Fruit fly (Drosophila melanogaster): ENCODE data around the gene U2af38.
A peak's percentile ranks its signal among the peaks of the same experiment; 100 is the strongest.

Gene U2af38

DNA sequence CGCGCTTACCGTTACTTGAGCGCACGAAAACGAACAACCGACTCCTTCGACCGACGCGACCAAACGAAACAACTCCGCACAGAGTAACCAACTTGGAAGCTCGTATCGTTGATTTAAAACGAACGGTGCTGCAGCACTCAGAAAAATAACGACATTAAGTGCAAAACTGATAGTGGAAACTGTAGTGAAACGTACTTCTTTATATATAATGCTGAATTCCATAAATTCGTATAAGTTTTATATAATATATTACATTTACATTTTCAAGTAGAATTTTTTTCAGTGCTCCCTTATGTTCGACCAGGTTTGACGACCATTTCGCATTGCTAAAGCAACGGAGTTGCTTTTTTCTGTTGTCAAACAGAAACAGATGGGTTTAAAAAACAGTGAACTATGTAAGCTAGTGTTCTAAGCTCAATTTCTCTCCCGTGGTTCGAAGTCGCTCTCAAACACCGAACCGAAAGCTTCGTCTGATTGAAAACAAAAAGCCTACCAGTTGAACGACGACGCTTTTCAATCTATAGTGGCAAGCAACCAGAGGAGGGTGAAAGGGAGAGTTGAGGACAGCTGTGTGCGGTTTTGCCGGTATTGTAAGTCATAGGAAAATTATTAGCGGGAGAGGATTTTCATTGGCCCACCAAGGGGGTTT, 26.9 kb downstream of the U2af38 start, which contains the start of gene CG17075 (continued):
- peak; percentile 78 for TF ChIP-seq CG3065 (GFP tag; optimal IDR thresholded peaks at IDR 0.05)
- TF ChIP-seq Rx (GFP tag; IDR thresholded peaks at IDR 0.05), result peak; percentile 87
- peak in 1 of 2 experiments; percentile 49 for TF ChIP-seq insv (GFP tag; optimal IDR thresholded peaks at IDR 0.05)
- peak; percentile 67 for TF ChIP-seq p53 (GFP tag; optimal IDR thresholded peaks at IDR 0.05)
- peak; percentile 95 for TF ChIP-seq H2.0 (GFP tag; IDR thresholded peaks at IDR 0.05)
- peak; percentile 96 for TF ChIP-seq CG3847 (GFP tag; IDR thresholded peaks at IDR 0.05)
- TF ChIP-seq hkb (optimal IDR thresholded peaks at IDR 0.05), result no peak
- TF ChIP-seq hkb (GFP tag; IDR thresholded peaks at IDR 0.05), result peak; percentile 96
- TF ChIP-seq pita (GFP tag; optimal IDR thresholded peaks at IDR 0.05), result no peak
- peak; percentile 90 for TF ChIP-seq CG12155 (GFP tag; optimal IDR thresholded peaks at IDR 0.05)
- TF ChIP-seq CG31388 (GFP tag; optimal IDR thresholded peaks at IDR 0.05), result peak; percentile 81
- TF ChIP-seq Aef1 (GFP tag; IDR thresholded peaks at IDR 0.05), result peak; percentile 96
- TF ChIP-seq CG7372 (GFP tag; IDR thresholded peaks at IDR 0.05), result peak; percentile 94
- TF ChIP-seq oc (tag; optimal IDR thresholded peaks at IDR 0.05), result peak; percentile 91
- no peak for TF ChIP-seq br (optimal IDR thresholded peaks at IDR 0.05)
- peak; percentile 91 for TF ChIP-seq danr (GFP tag; IDR thresholded peaks at IDR 0.05)
- TF ChIP-seq BEAF-32 (GFP tag; optimal IDR thresholded peaks at IDR 0.05), result no peak
- TF ChIP-seq odd (GFP tag; optimal IDR thresholded peaks at IDR 0.05), result peak; percentile 90
- TF ChIP-seq CG10321 (GFP tag; IDR thresholded peaks at IDR 0.05), result peak; percentile 78
- TF ChIP-seq Max (GFP tag; optimal IDR thresholded peaks at IDR 0.05), result peak; percentile 95
- TF ChIP-seq CG11560 (tag; IDR thresholded peaks at IDR 0.05), result peak; percentile 84
- peak; percentile 94 for TF ChIP-seq Oli (tag; optimal IDR thresholded peaks at IDR 0.05)
- TF ChIP-seq Gsc (GFP tag; IDR thresholded peaks at IDR 0.05), result peak; percentile 79
- TF ChIP-seq tup (GFP tag; optimal IDR thresholded peaks at IDR 0.05), result peak; percentile 86
- TF ChIP-seq CG10565 (GFP tag; optimal IDR thresholded peaks at IDR 0.05), result peak; percentile 66
- peak; percentile 88 for TF ChIP-seq jing (GFP tag; optimal IDR thresholded peaks at IDR 0.05)
- TF ChIP-seq CG4854 (GFP tag; optimal IDR thresholded peaks at IDR 0.05), result peak; percentile 90
- TF ChIP-seq jigr1 (GFP tag; IDR thresholded peaks at IDR 0.05), result peak; percentile 82
- TF ChIP-seq emc (GFP tag; optimal IDR thresholded peaks at IDR 0.05), result peak; percentile 62
- peak; percentile 86 for TF ChIP-seq onecut (GFP tag; IDR thresholded peaks at IDR 0.05)
- peak; percentile 96 for TF ChIP-seq CG11504 (tag; optimal IDR thresholded peaks at IDR 0.05)
- peak; percentile 88 for TF ChIP-seq CG12219 (GFP tag; optimal IDR thresholded peaks at IDR 0.05)
- peak; percentile 76 for TF ChIP-seq Nf-YC (tag; optimal IDR thresholded peaks at IDR 0.05)
- TF ChIP-seq MTF-1 (GFP tag; optimal IDR thresholded peaks at IDR 0.05; ENCODE audit: borderline replicate concordance), result peak; percentile 69
- TF ChIP-seq dpn (GFP tag; optimal IDR thresholded peaks at IDR 0.05), result peak; percentile 89 to 93
- peak; percentile 95 for TF ChIP-seq CG34422 (GFP tag; IDR thresholded peaks at IDR 0.05)
- no peak for TF ChIP-seq unc-4 (GFP tag; IDR thresholded peaks at IDR 0.05; ENCODE audit: partially characterized antibody)
- TF ChIP-seq HLHmδ (GFP tag; optimal IDR thresholded peaks at IDR 0.05), result no peak
- peak; percentile 98 for TF ChIP-seq CG7839 (tag; optimal IDR thresholded peaks at IDR 0.05)
- no peak for TF ChIP-seq CG7963 (GFP tag; IDR thresholded peaks at IDR 0.05; ENCODE audit: partially characterized antibody)
- peak; percentile 87 for TF ChIP-seq CG9437 (GFP tag; optimal IDR thresholded peaks at IDR 0.05)
- TF ChIP-seq kay (GFP tag; optimal IDR thresholded peaks at IDR 0.05), result peak; percentile 86
- peak; percentile 94 for TF ChIP-seq CG6689 (GFP tag; IDR thresholded peaks at IDR 0.05)
- no peak for TF ChIP-seq Bgb (GFP tag; IDR thresholded peaks at IDR 0.05; ENCODE audit: partially characterized antibody)
- peak; percentile 97 for TF ChIP-seq sob (GFP tag; IDR thresholded peaks at IDR 0.05)
- TF ChIP-seq CG4404 (GFP tag; IDR thresholded peaks at IDR 0.05), result peak; percentile 76
- peak; percentile 88 for TF ChIP-seq CG10462 (GFP tag; optimal IDR thresholded peaks at IDR 0.05)
- TF ChIP-seq Bdp1 (GFP tag; optimal IDR thresholded peaks at IDR 0.05), result peak; percentile 77
- TF ChIP-seq hbn (GFP tag; IDR thresholded peaks at IDR 0.05; ENCODE audit: partially characterized antibody), result no peak
- TF ChIP-seq sd (tag; optimal IDR thresholded peaks at IDR 0.05), result peak; percentile 84
- peak; percentile 97 for TF ChIP-seq Sox102F (GFP tag; optimal IDR thresholded peaks at IDR 0.05)
